Worm (Caenorhabditis elegans) whole organism, L4/young adult: Measurements from ENCODE around the gene C50F4.8.

Source experiments
- W03F9.2 ChIP-seq: fragments of 150-350 bp; optimal IDR thresholded peaks from 2 replicates; lab custom pipeline; 2014; ENCODE audit warnings: missing biosample characterization, missing genetic modification characterization
- dao-5 ChIP-seq: sonication (generic microtip); optimal IDR thresholded peaks from 2 replicates; lab custom pipeline; 2016; ENCODE audit warnings: missing genotype, missing genetic modification characterization, moderate library complexity, missing compliant biosample characterization

DNA sequence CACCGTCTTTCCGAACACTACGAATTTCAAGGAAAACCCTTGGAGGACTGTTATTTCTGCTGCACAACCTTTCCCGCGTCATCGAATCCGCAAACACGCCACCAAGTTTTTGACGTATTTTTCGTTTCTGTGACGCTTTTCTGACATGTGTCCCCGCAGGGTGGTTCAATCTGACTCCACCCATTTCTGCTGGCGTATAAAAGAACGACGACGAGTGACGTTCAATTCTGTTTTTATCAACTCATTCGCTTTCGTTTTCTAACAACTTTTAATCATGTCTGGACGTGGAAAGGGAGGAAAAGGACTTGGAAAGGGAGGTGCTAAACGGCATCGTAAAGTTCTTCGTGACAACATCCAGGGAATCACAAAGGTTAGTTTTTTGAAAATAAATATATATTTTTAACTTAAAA is 28.2 kb upstream of the C50F4.8 start, which contains the start of gene his-37:
- TF ChIP-seq dao-5 (tag; lab: Kevin White, UChicago) (peak; percentile 37), W03F9.2 (tag; lab: Kevin White, UChicago) (peak; percentile 97)
